Worm (Caenorhabditis elegans) whole organism, L1 larva: ENCODE data around the gene unc-32.
A peak's percentile ranks its signal among the peaks of the same experiment; 100 is the strongest.

Experiments used
- C04F5.9 ChIP-seq: sonication (generic microtip); optimal IDR thresholded peaks from 2 replicates; lab custom pipeline; 2016; ENCODE audit warnings: missing genetic modification characterization, missing compliant biosample characterization
- C16A3.4 ChIP-seq: fragments of 150-350 bp; optimal IDR thresholded peaks from 2 replicates; lab custom pipeline; 2014; ENCODE audit warnings: missing biosample characterization, missing genetic modification characterization
- C34B4.2 ChIP-seq: sonication (generic microtip); optimal IDR thresholded peaks from 2 replicates; lab custom pipeline; 2017; ENCODE audit warnings: mild to moderate bottlenecking, missing genetic modification characterization, missing compliant biosample characterization
- aha-1 ChIP-seq: fragments of 150-350 bp; optimal IDR thresholded peaks from 2 replicates; lab custom pipeline; 2014; ENCODE audit warnings: missing biosample characterization, missing genetic modification characterization
- aly-2 ChIP-seq: fragments of 150-350 bp; optimal IDR thresholded peaks from 2 replicates; lab custom pipeline; 2014; ENCODE audit warnings: missing biosample characterization, missing genetic modification characterization
- blmp-1 ChIP-seq: fragments of 150-350 bp; optimal IDR thresholded peaks from 2 replicates; lab custom pipeline; 2014; ENCODE audit warnings: missing biosample characterization, missing genetic modification characterization
- ceh-63 ChIP-seq: fragments of 200-800 bp; sonication (Bioruptor generic); optimal IDR thresholded peaks from 2 replicates; lab custom pipeline; 2018; ENCODE audit warnings: mild to moderate bottlenecking, missing genetic modification characterization, missing compliant biosample characterization
- ceh-82 ChIP-seq, 3 experiments: fragments of 150-350 bp in 1 of 3; sonication (generic microtip) in 2 of 3; optimal IDR thresholded peaks; 2 replicates each; lab custom pipeline; 2014 to 2017; ENCODE audit warnings: missing biosample characterization in 3 of 3, missing genetic modification characterization in 3 of 3
- ceh-88 ChIP-seq: fragments of 200-800 bp; sonication (Bioruptor generic); IDR thresholded peaks from 2 replicates; pipeline ENCODE4 v1.3.6; 2022; ENCODE audit warnings: missing genetic modification characterization, missing compliant biosample characterization
- ces-1 ChIP-seq: fragments of 150-350 bp; optimal IDR thresholded peaks from 2 replicates; lab custom pipeline; 2014; ENCODE audit warnings: missing biosample characterization, missing genetic modification reagents, missing genetic modification characterization
- dpl-1 ChIP-seq, 3 experiments: fragments of 150-350 bp in 2 of 3; sonication (generic microtip) in 1 of 3; optimal IDR thresholded peaks; 2 replicates each; lab custom pipeline; 2014 to 2017; ENCODE audit warnings: missing biosample characterization in 3 of 3, missing genetic modification characterization in 3 of 3, missing genetic modification reagents in 3 of 3
- dsc-1 ChIP-seq: sonication (generic microtip); optimal IDR thresholded peaks from 2 replicates; lab custom pipeline; 2016; ENCODE audit warnings: mild to moderate bottlenecking, missing genetic modification characterization, missing compliant biosample characterization
- efl-3 ChIP-seq: fragments of 200-800 bp; sonication (Bioruptor generic); optimal IDR thresholded peaks from 2 replicates; lab custom pipeline; 2018; ENCODE audit warnings: mild to moderate bottlenecking, missing genetic modification characterization, missing compliant biosample characterization
- egl-13 ChIP-seq: sonication (generic microtip); optimal IDR thresholded peaks from 2 replicates; lab custom pipeline; 2016; ENCODE audit warnings: missing genotype, missing genetic modification reagents, missing genetic modification characterization, missing compliant biosample characterization
- egl-27 ChIP-seq, 2 experiments: fragments of 150-350 bp in 1 of 2; sonication (generic microtip); optimal IDR thresholded peaks; 3 replicates each; lab custom pipeline; 2017 to 2018; ENCODE audit warnings: missing biosample characterization in 2 of 2, missing genetic modification characterization in 2 of 2, missing genetic modification reagents in 2 of 2
- elt-2 ChIP-seq: sonication (generic microtip); optimal IDR thresholded peaks from 2 replicates; lab custom pipeline; 2016; ENCODE audit warnings: missing genetic modification characterization, mild to moderate bottlenecking, inconsistent platforms, missing compliant biosample characterization, missing genetic modification reagents
- elt-3 ChIP-seq, 6 experiments: fragments of 150-350 bp in 1 of 6; sonication (generic microtip); optimal IDR thresholded peaks; 2 replicates each; lab custom pipeline; 2017 to 2018; ENCODE audit warnings: missing biosample characterization in 6 of 6, missing genetic modification characterization in 6 of 6, inconsistent platforms in 1 of 6
- hlh-4 ChIP-seq: sonication (generic microtip); optimal IDR thresholded peaks from 2 replicates; lab custom pipeline; 2016; ENCODE audit warnings: mild to moderate bottlenecking, missing genetic modification characterization, missing compliant biosample characterization
- hpl-2 ChIP-seq: fragments of 150-350 bp; optimal IDR thresholded peaks from 2 replicates; lab custom pipeline; 2014; ENCODE audit warnings: missing biosample characterization, missing genetic modification reagents, missing genetic modification characterization
- irx-1 ChIP-seq: sonication (generic microtip); optimal IDR thresholded peaks from 2 replicates; lab custom pipeline; 2016; ENCODE audit warnings: missing genetic modification characterization, missing compliant biosample characterization
- isw-1 ChIP-seq: fragments of 200-800 bp; sonication (Bioruptor generic); IDR thresholded peaks from 2 replicates; pipeline ENCODE4 v1.3.6; 2022; ENCODE audit warnings: missing genetic modification characterization, missing compliant biosample characterization
- lin-13 ChIP-seq: fragments of 150-350 bp; optimal IDR thresholded peaks from 2 replicates; lab custom pipeline; 2014; ENCODE audit warnings: missing biosample characterization, missing genetic modification reagents, missing genetic modification characterization
- lin-14 ChIP-seq: fragments of 200-800 bp; sonication (Bioruptor generic); optimal IDR thresholded peaks from 2 replicates; lab custom pipeline; 2018; ENCODE audit warnings: mild to moderate bottlenecking, missing genetic modification characterization, moderate library complexity, missing compliant biosample characterization
- lin-35 ChIP-seq, 2 experiments: fragments of 150-350 bp; optimal IDR thresholded peaks; 2 replicates each; lab custom pipeline; 2014; ENCODE audit warnings: missing biosample characterization in 2 of 2, missing genetic modification characterization in 2 of 2, missing genetic modification reagents in 2 of 2
- lir-3 ChIP-seq: sonication (generic microtip); optimal IDR thresholded peaks from 2 replicates; lab custom pipeline; 2016; ENCODE audit warnings: mild to moderate bottlenecking, missing genetic modification characterization, moderate library complexity, missing compliant biosample characterization; ENCODE audit not compliant: poor library complexity
- lsy-2 ChIP-seq, 2 experiments: fragments of 150-350 bp; optimal IDR thresholded peaks; 2 replicates each; lab custom pipeline; 2014; ENCODE audit warnings: missing biosample characterization in 2 of 2, missing genetic modification characterization in 2 of 2
- mef-2 ChIP-seq: fragments of 150-350 bp; optimal IDR thresholded peaks from 2 replicates; lab custom pipeline; 2014; ENCODE audit warnings: missing biosample characterization, missing genetic modification characterization
- mep-1 ChIP-seq: fragments of 150-350 bp; optimal IDR thresholded peaks from 2 replicates; lab custom pipeline; 2014; ENCODE audit warnings: missing biosample characterization, missing genetic modification characterization
- nhr-11 ChIP-seq: fragments of 150-350 bp; optimal IDR thresholded peaks from 2 replicates; lab custom pipeline; 2014; ENCODE audit warnings: missing biosample characterization, missing genetic modification characterization
- nhr-19 ChIP-seq: fragments of 200-800 bp; sonication (Bioruptor generic); conservative IDR thresholded peaks from 2 replicates; pipeline ENCODE4 v1.3.6; 2022; ENCODE audit warnings: missing genetic modification characterization, missing compliant biosample characterization
- nhr-237 ChIP-seq: fragments of 150-350 bp; optimal IDR thresholded peaks from 2 replicates; lab custom pipeline; 2014; ENCODE audit warnings: missing biosample characterization, missing genetic modification characterization
- nhr-28 ChIP-seq: fragments of 150-350 bp; optimal IDR thresholded peaks from 2 replicates; lab custom pipeline; 2014; ENCODE audit warnings: missing biosample characterization, missing genetic modification characterization
- nhr-71 ChIP-seq: sonication (generic microtip); optimal IDR thresholded peaks from 2 replicates; lab custom pipeline; 2016; ENCODE audit warnings: mild to moderate bottlenecking, missing genetic modification characterization, moderate library complexity, missing compliant biosample characterization
- nhr-77 ChIP-seq: fragments of 150-350 bp; optimal IDR thresholded peaks from 2 replicates; lab custom pipeline; 2014; ENCODE audit warnings: missing biosample characterization, missing genetic modification characterization
- nhr-84 ChIP-seq: sonication (generic microtip); optimal IDR thresholded peaks from 2 replicates; lab custom pipeline; 2017; ENCODE audit warnings: missing biosample characterization, missing genetic modification characterization
- nhr-90 ChIP-seq: sonication (generic microtip); optimal IDR thresholded peaks from 2 replicates; lab custom pipeline; 2016; ENCODE audit warnings: mild to moderate bottlenecking, missing genetic modification characterization, missing compliant biosample characterization; ENCODE audit not compliant: poor library complexity
- pag-3 ChIP-seq: sonication (generic microtip); optimal IDR thresholded peaks from 2 replicates; lab custom pipeline; 2017; ENCODE audit warnings: missing genetic modification characterization, mild to moderate bottlenecking, missing compliant biosample characterization, antibody characterized with exemption, borderline replicate concordance; ENCODE audit not compliant: insufficient read depth
- pax-3 ChIP-seq: fragments of 200-800 bp; sonication (Bioruptor generic); optimal IDR thresholded peaks from 2 replicates; lab custom pipeline; 2018; ENCODE audit warnings: mild to moderate bottlenecking, missing genetic modification characterization, moderate library complexity, missing compliant biosample characterization
- pqm-1 ChIP-seq: sonication (generic microtip); optimal IDR thresholded peaks from 3 replicates; lab custom pipeline; 2017; ENCODE audit warnings: missing biosample characterization, missing genetic modification characterization
- rnt-1 ChIP-seq: sonication (generic microtip); optimal IDR thresholded peaks from 2 replicates; lab custom pipeline; 2016; ENCODE audit warnings: mild to moderate bottlenecking, missing genetic modification characterization, moderate library complexity, missing compliant biosample characterization
- skn-1 ChIP-seq: fragments of 150-350 bp; optimal IDR thresholded peaks from 2 replicates; lab custom pipeline; 2014; ENCODE audit warnings: missing biosample characterization, missing genetic modification characterization
- snu-23 ChIP-seq: sonication (generic microtip); optimal IDR thresholded peaks from 2 replicates; lab custom pipeline; 2016; ENCODE audit warnings: missing genetic modification characterization, missing compliant biosample characterization
- sox-4 ChIP-seq: sonication (generic microtip); optimal IDR thresholded peaks from 2 replicates; lab custom pipeline; 2016; ENCODE audit warnings: missing genetic modification characterization, missing compliant biosample characterization
- sptf-1 ChIP-seq: fragments of 150-350 bp; optimal IDR thresholded peaks from 2 replicates; lab custom pipeline; 2014; ENCODE audit warnings: missing biosample characterization, missing genetic modification characterization
- swsn-7 ChIP-seq: sonication (generic microtip); optimal IDR thresholded peaks from 2 replicates; lab custom pipeline; 2016; ENCODE audit warnings: missing genetic modification characterization, missing compliant biosample characterization
- tbx-2 ChIP-seq: sonication (generic microtip); optimal IDR thresholded peaks from 2 replicates; lab custom pipeline; 2016; ENCODE audit warnings: missing genetic modification characterization, missing compliant biosample characterization
- unc-30 ChIP-seq: sonication (generic microtip); optimal IDR thresholded peaks from 2 replicates; lab custom pipeline; 2017; ENCODE audit warnings: missing biosample characterization, missing genetic modification characterization
- unc-86 ChIP-seq: sonication (generic microtip); optimal IDR thresholded peaks from 2 replicates; lab custom pipeline; 2016; ENCODE audit warnings: missing genetic modification characterization, missing compliant biosample characterization
- unc-98 ChIP-seq: fragments of 200-800 bp; sonication (Bioruptor generic); IDR thresholded peaks from 2 replicates; pipeline ENCODE4 v1.3.6; 2022; ENCODE audit warnings: missing genetic modification characterization, missing compliant biosample characterization
- zag-1 ChIP-seq: fragments of 150-350 bp; optimal IDR thresholded peaks from 2 replicates; lab custom pipeline; 2014; ENCODE audit warnings: missing biosample characterization, missing genetic modification characterization

Gene unc-32

DNA sequence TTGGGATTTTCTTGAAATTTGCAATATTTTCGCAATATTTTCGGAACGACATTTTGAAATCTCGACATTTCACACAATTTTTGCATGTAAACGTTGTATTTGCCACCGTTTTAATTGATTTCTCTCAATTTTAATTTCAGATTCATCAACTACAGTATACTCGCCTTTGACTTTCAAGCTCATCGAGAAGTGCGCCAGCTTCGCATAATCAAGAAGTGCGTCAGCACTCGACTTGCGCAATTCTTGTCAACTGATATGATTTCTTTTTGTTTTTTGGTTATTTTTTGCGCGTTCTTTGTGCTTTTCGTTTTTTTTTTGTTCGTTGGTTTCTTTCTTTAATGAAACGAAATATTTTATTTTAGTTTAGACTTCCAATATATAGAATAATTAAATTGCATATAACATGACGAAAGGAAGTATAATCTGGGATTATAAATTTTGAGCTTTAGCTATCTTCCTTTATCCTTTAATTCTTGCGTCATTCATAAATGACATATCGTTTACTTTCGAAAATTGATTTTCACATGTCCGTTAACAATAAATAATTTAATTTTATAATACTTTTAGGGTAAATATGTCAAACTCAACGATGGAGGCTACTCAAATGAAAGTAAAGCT lies 18.1 kb upstream of the unc-32 start, which contains the start of gene famh-136 (continued):
- TF ChIP-seq aly-2 (tag; lab: Kevin White, UChicago) (peak; percentile 58), isw-1 (GFP tag; lab: Robert Waterston, UW) (peak; percentile 50), blmp-1 (tag; lab: Kevin White, UChicago) (peak; percentile 82), dpl-1 (GFP tag; optimal IDR thresholded peaks at IDR 0.05; lab: Kevin White, UChicago) (peak; percentile 76 to 88 (median 84)), lin-35 (GFP tag; optimal IDR thresholded peaks at IDR 0.05; lab: Kevin White, UChicago) (peak; percentile 81 to 92), lin-14 (peak; percentile 84), dsc-1 (tag; lab: Kevin White, UChicago) (peak; percentile 90), pag-3 (tag; lab: Kevin White, UChicago) (peak; percentile 39), ceh-88 (no peak), nhr-11 (peak; percentile 44), lir-3 (peak; percentile 45), nhr-71 (peak; percentile 92), nhr-90 (peak; percentile 90), unc-86 (tag; lab: Kevin White, UChicago) (peak; percentile 64), sox-4 (peak; percentile 65), elt-2 (tag; lab: Kevin White, UChicago) (peak; percentile 64), pax-3 (tag; lab: Kevin White, UChicago) (peak; percentile 70), ceh-82 (tag; optimal IDR thresholded peaks at IDR 0.05; lab: Kevin White, UChicago) (peak; percentile 45 to 80 (median 61)), sptf-1 (tag; lab: Kevin White, UChicago) (no peak), hlh-4 (tag; lab: Kevin White, UChicago) (no peak), egl-27 (tag; optimal IDR thresholded peaks at IDR 0.05; lab: Kevin White, UChicago) (no peak), lin-13 (GFP tag; lab: Kevin White, UChicago) (peak; percentile 68), skn-1 (tag; lab: Kevin White, UChicago) (peak; percentile 74), pqm-1 (tag; lab: Kevin White, UChicago) (no peak), unc-98 (GFP tag; lab: Robert Waterston, UW) (no peak), zag-1 (tag; lab: Kevin White, UChicago) (no peak), unc-30 (no peak), nhr-84 (tag; lab: Kevin White, UChicago) (no peak), snu-23 (GFP tag; lab: Kevin White, UChicago) (peak; percentile 93), ces-1 (GFP tag; lab: Kevin White, UChicago) (no peak), egl-13 (peak; percentile 64), mep-1 (tag; lab: Kevin White, UChicago) (peak; percentile 97), irx-1 (tag; lab: Kevin White, UChicago) (peak; percentile 63), C16A3.4 (tag; lab: Kevin White, UChicago) (peak; percentile 88), nhr-237 (peak; percentile 13), rnt-1 (tag; lab: Kevin White, UChicago) (peak; percentile 91), aha-1 (tag; lab: Kevin White, UChicago) (no peak), C04F5.9 (peak; percentile 93), swsn-7 (peak; percentile 87), tbx-2 (tag; lab: Kevin White, UChicago) (peak; percentile 88), efl-3 (GFP tag; lab: Kevin White, UChicago) (no peak), lsy-2 (tag; optimal IDR thresholded peaks at IDR 0.05; lab: Kevin White, UChicago) (peak; percentile 90 to 94), nhr-77 (tag; lab: Kevin White, UChicago) (peak; percentile 85), hpl-2 (GFP tag; lab: Kevin White, UChicago) (peak; percentile 56), nhr-28 (no peak), elt-3 (tag; optimal IDR thresholded peaks at IDR 0.05; lab: Kevin White, UChicago) (peak in 2 of 6 experiments; percentile 84 to 88), C34B4.2 (no peak), nhr-19 (GFP tag; lab: Robert Waterston, UW) (peak; percentile 99), ceh-63 (GFP tag; lab: Kevin White, UChicago) (no peak), mef-2 (no peak)
